Worm (Caenorhabditis elegans): ENCODE measurements around the gene rab-1.

rab-1 gene

ce11 chrV:1228884-1229662 lies 34.7 kb downstream of the rab-1 start (continued):
- peak; percentile 21 for TF ChIP-seq ces-1 (GFP tag; optimal IDR thresholded peaks at IDR 0.05)
- TF ChIP-seq pha-4 (tag; optimal IDR thresholded peaks at IDR 0.05), result no peak
- peak; percentile 53 for TF ChIP-seq unc-62 (GFP tag; optimal IDR thresholded peaks at IDR 0.05)
- TF ChIP-seq elt-1 (tag; optimal IDR thresholded peaks at IDR 0.05; ENCODE audit: borderline replicate concordance, insufficient read depth), result no peak
- no peak for TF ChIP-seq mls-2 (tag; optimal IDR thresholded peaks at IDR 0.05)
- TF ChIP-seq sptf-1 (tag; optimal IDR thresholded peaks at IDR 0.05), result no peak
- no peak for TF ChIP-seq ceh-39 (tag; optimal IDR thresholded peaks at IDR 0.05)
- TF ChIP-seq ceh-43 (GFP tag; optimal IDR thresholded peaks at IDR 0.05), result no peak
- no peak for TF ChIP-seq ztf-11 (tag; optimal IDR thresholded peaks at IDR 0.05)

DNA sequence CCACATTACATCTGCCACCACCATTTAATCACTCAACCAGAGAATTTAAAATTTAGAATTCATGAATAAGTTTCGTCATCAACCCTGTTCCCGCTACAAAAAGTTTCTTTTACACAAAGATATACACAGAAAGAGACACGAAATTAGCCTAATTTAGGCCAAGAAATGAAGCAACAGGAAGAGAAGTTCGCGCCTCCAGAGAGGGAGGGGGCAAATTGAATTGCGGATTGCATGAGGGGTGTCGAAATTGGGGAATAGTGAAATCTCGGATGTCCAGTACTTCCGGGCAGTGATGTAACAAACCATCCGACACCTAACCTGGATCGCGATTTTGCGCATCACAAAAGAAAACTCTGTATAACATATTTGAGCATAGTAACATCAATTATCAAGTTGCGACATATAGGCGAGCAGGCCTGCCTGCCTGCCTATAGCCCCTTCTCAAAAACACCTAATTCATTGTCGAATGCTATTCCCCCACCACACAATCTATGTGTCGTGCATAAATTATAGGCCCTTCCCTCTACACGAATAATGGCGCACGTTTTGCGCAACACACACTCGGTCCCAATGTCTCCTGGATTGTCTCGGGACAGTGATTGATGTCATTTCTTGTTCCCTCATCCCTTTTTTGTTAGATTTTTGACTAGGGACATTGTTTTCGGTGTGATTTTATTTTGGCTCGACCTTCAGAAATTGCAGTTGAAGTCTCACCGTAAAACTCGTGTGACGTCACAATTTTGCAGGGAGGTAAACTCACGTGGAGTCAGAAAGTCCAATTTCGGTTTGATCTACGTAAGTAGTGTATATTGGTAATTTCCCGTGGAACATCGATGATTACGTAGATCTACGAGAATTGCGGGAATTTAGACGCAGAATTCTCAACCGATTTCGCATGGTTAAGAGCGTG lies 35.8 kb downstream of the rab-1 start:
- TF ChIP-seq lsy-2 (tag; optimal IDR thresholded peaks at IDR 0.05), result no peak
- peak; percentile 18 for TF ChIP-seq nhr-2 (tag; optimal IDR thresholded peaks at IDR 0.05)
- peak; percentile 81 for TF ChIP-seq unc-62 (GFP tag; optimal IDR thresholded peaks at IDR 0.05)
- peak; percentile 88 for TF ChIP-seq ces-1 (GFP tag; optimal IDR thresholded peaks at IDR 0.05)
- TF ChIP-seq zip-8 (tag; optimal IDR thresholded peaks at IDR 0.05), result peak; percentile 57

DNA sequence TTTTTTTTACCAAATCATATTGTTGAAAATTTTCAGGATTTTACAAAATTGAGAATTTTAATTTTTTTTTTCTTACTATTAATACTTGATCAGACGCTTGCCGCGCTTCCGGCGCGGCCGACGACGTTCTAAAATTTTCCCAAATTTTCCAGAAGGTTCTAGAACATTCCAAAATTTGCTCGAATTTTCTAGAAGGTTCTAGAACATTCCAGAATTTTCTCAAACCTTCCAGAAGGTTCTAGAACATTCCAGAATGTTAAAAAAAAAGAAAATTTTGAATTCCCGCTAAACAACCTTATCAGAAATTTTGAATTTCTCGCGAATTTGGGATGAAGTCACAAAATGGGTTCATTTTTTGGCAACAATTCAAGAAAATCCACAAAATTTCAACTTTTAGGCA lies 37.5 kb downstream of the rab-1 start:
- TF ChIP-seq zip-8 (tag; optimal IDR thresholded peaks at IDR 0.05), result no peak
- TF ChIP-seq nhr-12 (tag; optimal IDR thresholded peaks at IDR 0.05), result no peak
- TF ChIP-seq ceh-43 (GFP tag; optimal IDR thresholded peaks at IDR 0.05), result no peak
- no peak for TF ChIP-seq pha-4 (tag; optimal IDR thresholded peaks at IDR 0.05)
- TF ChIP-seq snpc-4 (tag; optimal IDR thresholded peaks at IDR 0.05), result no peak
- TF ChIP-seq flh-1 (GFP tag; optimal IDR thresholded peaks at IDR 0.05), result no peak
- no peak for TF ChIP-seq sptf-1 (tag; optimal IDR thresholded peaks at IDR 0.05)
- no peak for TF ChIP-seq tbx-8 (GFP tag; optimal IDR thresholded peaks at IDR 0.05)
- no peak for TF ChIP-seq lsy-2 (tag; optimal IDR thresholded peaks at IDR 0.05)
- TF ChIP-seq unc-62 (GFP tag; optimal IDR thresholded peaks at IDR 0.05), result no peak
- TF ChIP-seq ces-1 (GFP tag; optimal IDR thresholded peaks at IDR 0.05), result no peak
- TF ChIP-seq elt-3 (tag; optimal IDR thresholded peaks at IDR 0.05), result no peak

DNA sequence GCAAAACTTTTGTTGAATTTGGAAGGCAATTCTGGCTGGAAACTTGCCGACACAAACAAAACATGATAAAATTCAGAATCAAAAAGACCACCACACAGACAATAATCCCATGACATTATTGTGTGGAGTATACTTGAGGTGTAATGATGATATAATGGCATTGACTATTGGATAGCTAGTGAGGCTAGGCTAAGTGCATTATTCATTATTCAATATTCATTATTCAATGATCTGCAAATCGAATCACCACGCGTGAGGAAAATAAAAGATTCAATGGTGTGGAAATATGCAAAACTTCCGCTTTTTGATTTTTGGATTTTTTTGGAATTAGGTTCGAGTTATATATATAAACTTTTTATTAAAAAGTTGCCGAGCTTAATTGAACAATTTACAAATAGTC lies 40.2 kb downstream of the rab-1 start:
- TF ChIP-seq sem-2 (GFP tag; optimal IDR thresholded peaks at IDR 0.05), result no peak
- no peak for TF ChIP-seq nhr-12 (tag; optimal IDR thresholded peaks at IDR 0.05)
- no peak for TF ChIP-seq nhr-28 (tag; optimal IDR thresholded peaks at IDR 0.05)
- peak; percentile 98 for TF ChIP-seq ces-1 (GFP tag; optimal IDR thresholded peaks at IDR 0.05)

- TF ChIP-seq elt-3 (tag; optimal IDR thresholded peaks at IDR 0.05) (no peak), mls-2 (tag; optimal IDR thresholded peaks at IDR 0.05) (no peak), ceh-43 (GFP tag; optimal IDR thresholded peaks at IDR 0.05) (no peak), zip-8 (tag; optimal IDR thresholded peaks at IDR 0.05) (peak; percentile 84)
These were observed 43.3 kb downstream of the rab-1 start, which contains the start of gene Y50D4A.10 for ce11 chrV:1220509-1220908. TSS of gene Y50D4A.10 (minus strand) at chrV:1220565.

All from whole organism, mixed stage, embryonic.